Fruit fly (Drosophila melanogaster) whole organism, embryonic: ENCODE measurements around the gene djl.
A peak's percentile ranks its signal among the peaks of the same experiment; 100 is the strongest.

Experiments
- Antp ChIP-seq: fragments of 200-800 bp; sonication (Bioruptor generic); optimal IDR thresholded peaks from 3 replicates; lab custom pipeline; 2016; ENCODE audit warnings: missing biosample characterization, missing genetic modification characterization
- CG10543 ChIP-seq: fragments of 200-800 bp; sonication (Bioruptor generic); optimal IDR thresholded peaks from 3 replicates; lab custom pipeline; 2017; ENCODE audit warnings: missing biosample characterization, mild to moderate bottlenecking, missing genetic modification characterization, moderate library complexity
- CG11696 ChIP-seq: fragments of 200-800 bp; sonication (Bioruptor generic); IDR thresholded peaks from 2 replicates; pipeline ENCODE4 v1.3.6; 2022; ENCODE audit warnings: missing biosample characterization, missing genetic modification characterization
- CG12219 ChIP-seq: fragments of 200-800 bp; sonication (Bioruptor generic); optimal IDR thresholded peaks from 3 replicates; lab custom pipeline; 2018; ENCODE audit warnings: missing biosample characterization, mild to moderate bottlenecking, missing genetic modification characterization
- CG1233 ChIP-seq: fragments of 200-800 bp; sonication (Bioruptor generic); optimal IDR thresholded peaks from 4 replicates; lab custom pipeline; 2018; ENCODE audit warnings: missing biosample characterization, mild to moderate bottlenecking, missing genetic modification characterization
- CG13296 ChIP-seq: fragments of 200-800 bp; sonication (Bioruptor generic); optimal IDR thresholded peaks from 3 replicates; lab custom pipeline; 2018; ENCODE audit warnings: missing biosample characterization, mild to moderate bottlenecking, missing genetic modification characterization
- CG14441 ChIP-seq: fragments of 200-800 bp; sonication (Bioruptor generic); IDR thresholded peaks from 2 replicates; pipeline ENCODE4 v1.3.6; 2022; ENCODE audit warnings: missing biosample characterization, missing genetic modification characterization
- CG1529 ChIP-seq: fragments of 200-800 bp; sonication (Bioruptor generic); optimal IDR thresholded peaks from 3 replicates; lab custom pipeline; 2018; ENCODE audit warnings: missing biosample characterization, missing genetic modification characterization
- CG1792 ChIP-seq: fragments of 200-800 bp; sonication (Bioruptor generic); optimal IDR thresholded peaks from 2 replicates; lab custom pipeline; 2016; ENCODE audit warnings: missing biosample characterization, missing genetic modification characterization
- CG3065 ChIP-seq: fragments of 200-800 bp; sonication (Bioruptor generic); optimal IDR thresholded peaks from 2 replicates; lab custom pipeline; 2016; ENCODE audit warnings: missing biosample characterization, missing genetic modification characterization
- CG42726 ChIP-seq: fragments of 200-800 bp; sonication (Bioruptor generic); IDR thresholded peaks from 2 replicates; pipeline ENCODE4 v1.3.6; 2022; ENCODE audit warnings: missing biosample characterization, missing genetic modification characterization; ENCODE audit not compliant: partially characterized antibody
- CG4360 ChIP-seq: fragments of 200-800 bp; sonication (Bioruptor generic); IDR thresholded peaks from 2 replicates; pipeline ENCODE4 v1.3.6; 2022; ENCODE audit warnings: missing biosample characterization, missing genetic modification characterization
- CG6683 ChIP-seq: fragments of 200-800 bp; sonication (Bioruptor generic); optimal IDR thresholded peaks from 2 replicates; lab custom pipeline; 2017; ENCODE audit warnings: missing biosample characterization, mild to moderate bottlenecking, missing genetic modification characterization, missing genetic modification reagents
- CG7556 ChIP-seq: fragments of 200-800 bp; sonication (Bioruptor generic); optimal IDR thresholded peaks from 2 replicates; lab custom pipeline; 2017; ENCODE audit warnings: missing biosample characterization, mild to moderate bottlenecking, missing genetic modification characterization
- CG7745 ChIP-seq: fragments of 200-800 bp; sonication (Bioruptor generic); optimal IDR thresholded peaks from 2 replicates; lab custom pipeline; 2018; ENCODE audit warnings: missing biosample characterization, mild to moderate bottlenecking, missing genetic modification characterization, moderate library complexity
- CG7928 ChIP-seq: fragments of 200-800 bp; sonication (Bioruptor generic); optimal IDR thresholded peaks from 2 replicates; lab custom pipeline; 2017; ENCODE audit warnings: missing biosample characterization, mild to moderate bottlenecking, missing genetic modification characterization
- CG9215 ChIP-seq: fragments of 200-800 bp; sonication (Bioruptor generic); IDR thresholded peaks from 2 replicates; pipeline ENCODE4 v1.3.6; 2022; ENCODE audit warnings: missing biosample characterization, missing genetic modification characterization
- CG9727 ChIP-seq: fragments of 200-800 bp; sonication (Bioruptor generic); optimal IDR thresholded peaks from 3 replicates; lab custom pipeline; 2017; ENCODE audit warnings: missing biosample characterization, mild to moderate bottlenecking, missing genetic modification characterization
- CG9817 ChIP-seq: fragments of 200-800 bp; sonication (Bioruptor generic); optimal IDR thresholded peaks from 2 replicates; lab custom pipeline; 2018; ENCODE audit warnings: missing biosample characterization, mild to moderate bottlenecking, missing genetic modification characterization, moderate library complexity
- CHES-1-like ChIP-seq: fragments of 200-800 bp; sonication (Bioruptor generic); optimal IDR thresholded peaks from 2 replicates; lab custom pipeline; 2016; ENCODE audit warnings: missing biosample characterization, missing genetic modification characterization
- CoRest ChIP-seq: fragments of 200-800 bp; sonication (Bioruptor generic); optimal IDR thresholded peaks from 3 replicates; lab custom pipeline; 2018; ENCODE audit warnings: missing biosample characterization, mild to moderate bottlenecking, missing genetic modification characterization, moderate library complexity
- Dek ChIP-seq: fragments of 200-800 bp; sonication (Bioruptor generic); optimal IDR thresholded peaks from 3 replicates; lab custom pipeline; 2019; ENCODE audit warnings: missing biosample characterization, mild to moderate bottlenecking, missing genetic modification characterization, moderate library complexity
- HLH54F ChIP-seq: fragments of 200-800 bp; sonication (Bioruptor generic); optimal IDR thresholded peaks from 3 replicates; lab custom pipeline; 2016; ENCODE audit warnings: missing biosample characterization, missing genetic modification characterization
- HmgD ChIP-seq: fragments of 200-800 bp; sonication (Bioruptor generic); optimal IDR thresholded peaks from 3 replicates; lab custom pipeline; 2016; ENCODE audit warnings: missing biosample characterization, missing genetic modification characterization
- Hr3 ChIP-seq: fragments of 200-800 bp; sonication (Bioruptor generic); optimal IDR thresholded peaks from 3 replicates; lab custom pipeline; 2016; ENCODE audit warnings: missing biosample characterization, missing genetic modification characterization
- Hr51 ChIP-seq, 2 experiments: fragments of 200-800 bp; sonication (Bioruptor generic); optimal IDR thresholded peaks; 2 replicates in 1 of 2; 3 replicates in 1 of 2; lab custom pipeline; 2016 to 2018; ENCODE audit warnings: missing biosample characterization in 2 of 2, missing genetic modification characterization in 2 of 2, mild to moderate bottlenecking in 1 of 2, moderate library complexity in 1 of 2
- Hsf ChIP-seq: fragments of 200-800 bp; sonication (Bioruptor generic); optimal IDR thresholded peaks from 3 replicates; lab custom pipeline; 2016; ENCODE audit warnings: missing biosample characterization, missing genetic modification characterization
- Mrtf ChIP-seq: fragments of 200-800 bp; sonication (Bioruptor generic); IDR thresholded peaks from 3 replicates; pipeline ENCODE4 v1.3.6; 2022; ENCODE audit warnings: missing biosample characterization, missing genetic modification characterization
- Oli ChIP-seq: fragments of 200-800 bp; sonication (Bioruptor generic); optimal IDR thresholded peaks from 2 replicates; lab custom pipeline; 2018; ENCODE audit warnings: missing biosample characterization, mild to moderate bottlenecking, missing genetic modification characterization, moderate library complexity
- PHDP ChIP-seq: fragments of 200-800 bp; sonication (Bioruptor generic); optimal IDR thresholded peaks from 3 replicates; lab custom pipeline; 2018; ENCODE audit warnings: missing biosample characterization, mild to moderate bottlenecking, missing genetic modification characterization, moderate library complexity
- Rx ChIP-seq: fragments of 200-800 bp; sonication (Bioruptor generic); IDR thresholded peaks from 2 replicates; pipeline ENCODE4 v1.3.6; 2022; ENCODE audit warnings: missing biosample characterization, missing genetic modification characterization
- Xrp1 ChIP-seq: fragments of 200-800 bp; sonication (Bioruptor generic); IDR thresholded peaks from 2 replicates; pipeline ENCODE4 v1.3.6; 2022; ENCODE audit warnings: missing biosample characterization, missing genetic modification characterization
- ab ChIP-seq: fragments of 200-800 bp; sonication (Bioruptor generic); optimal IDR thresholded peaks from 2 replicates; lab custom pipeline; 2016; ENCODE audit warnings: missing biosample characterization, missing genetic modification characterization
- al ChIP-seq: fragments of 200-800 bp; sonication (Bioruptor generic); IDR thresholded peaks from 2 replicates; pipeline ENCODE4 v1.3.6; 2022; ENCODE audit warnings: missing biosample characterization, missing genetic modification characterization
- cad ChIP-seq: fragments of >200 bp; optimal IDR thresholded peaks from 2 replicates; lab custom pipeline; 2017; ENCODE audit warnings: missing biosample characterization, missing genetic modification characterization
- chm ChIP-seq: fragments of 200-800 bp; sonication (Bioruptor generic); IDR thresholded peaks from 2 replicates; pipeline ENCODE4 v1.3.6; 2022; ENCODE audit warnings: missing biosample characterization, missing genetic modification characterization
- dati ChIP-seq: fragments of 200-800 bp; sonication (Bioruptor generic); IDR thresholded peaks from 2 replicates; pipeline ENCODE4 v1.3.6; 2022; ENCODE audit warnings: missing biosample characterization, missing genetic modification characterization
- en ChIP-seq: fragments of 200-800 bp; sonication (Bioruptor generic); optimal IDR thresholded peaks from 2 replicates; lab custom pipeline; 2016; ENCODE audit warnings: missing biosample characterization, missing genetic modification characterization
- esg ChIP-seq: fragments of 200-800 bp; sonication (Bioruptor generic); conservative IDR thresholded peaks from 2 replicates; pipeline ENCODE4 v1.3.6; 2022; ENCODE audit warnings: missing biosample characterization, missing genetic modification characterization
- ewg ChIP-seq: fragments of 200-800 bp; sonication (Bioruptor generic); optimal IDR thresholded peaks from 3 replicates; lab custom pipeline; 2017; ENCODE audit warnings: mild to moderate bottlenecking, missing biosample characterization, missing genetic modification reagents, missing genetic modification characterization
- fd102C ChIP-seq: fragments of 200-800 bp; sonication (Bioruptor generic); optimal IDR thresholded peaks from 2 replicates; lab custom pipeline; 2018; ENCODE audit warnings: missing biosample characterization, mild to moderate bottlenecking, missing genetic modification characterization, moderate library complexity
- gce ChIP-seq: fragments of 200-800 bp; sonication (Bioruptor generic); IDR thresholded peaks from 3 replicates; pipeline ENCODE4 v1.3.6; 2022; ENCODE audit warnings: missing biosample characterization, missing genetic modification characterization
- her ChIP-seq: fragments of 200-800 bp; sonication (Bioruptor generic); optimal IDR thresholded peaks from 2 replicates; lab custom pipeline; 2016; ENCODE audit warnings: missing biosample characterization, missing genetic modification characterization
- insv ChIP-seq, 2 experiments: fragments of 200-800 bp; sonication (Bioruptor generic); optimal IDR thresholded peaks; 3 replicates each; lab custom pipeline; 2016 to 2018; ENCODE audit warnings: missing biosample characterization in 2 of 2, missing genetic modification characterization in 2 of 2
- phol ChIP-seq: fragments of 200-800 bp; sonication (Bioruptor generic); optimal IDR thresholded peaks from 3 replicates; lab custom pipeline; 2018; ENCODE audit warnings: missing biosample characterization, mild to moderate bottlenecking, missing genetic modification characterization, moderate library complexity
- ranshi ChIP-seq: fragments of 200-800 bp; sonication (Bioruptor generic); IDR thresholded peaks from 2 replicates; pipeline ENCODE4 v1.3.6; 2022; ENCODE audit warnings: missing biosample characterization, missing genetic modification characterization
- run ChIP-seq: fragments of 200-800 bp; sonication (Bioruptor generic); optimal IDR thresholded peaks from 3 replicates; lab custom pipeline; 2018; ENCODE audit warnings: missing biosample characterization, mild to moderate bottlenecking, missing genetic modification characterization
- sd ChIP-seq: fragments of 200-800 bp; sonication (Bioruptor generic); optimal IDR thresholded peaks from 3 replicates; lab custom pipeline; 2018; ENCODE audit warnings: missing biosample characterization, mild to moderate bottlenecking, missing genetic modification characterization, moderate library complexity
- toy ChIP-seq: fragments of 200-800 bp; sonication (Bioruptor generic); IDR thresholded peaks from 2 replicates; pipeline ENCODE4 v1.3.6; 2022; ENCODE audit warnings: missing biosample characterization, missing genetic modification characterization

Gene djl

dm6 chr3R:7086377-7087200, 26.0 kb downstream of the djl start, which contains the start of gene alphaTub84B (continued):
- TF ChIP-seq al (GFP tag; lab: Robert Waterston, UW) (no peak), PHDP (tag; lab: Kevin White, UChicago) (peak; percentile 58), CG3065 (GFP tag; lab: Kevin White, UChicago) (no peak), fd102C (GFP tag; lab: Kevin White, UChicago) (peak; percentile 69), run (peak; percentile 2), HmgD (GFP tag; lab: Kevin White, UChicago) (peak; percentile 72), Rx (GFP tag; lab: Robert Waterston, UW) (peak; percentile 39), Hsf (GFP tag; lab: Kevin White, UChicago) (peak; percentile 1), Dek (tag; lab: Kevin White, UChicago) (peak; percentile 64), HLH54F (GFP tag; lab: Kevin White, UChicago) (peak; percentile 55), CG10543 (GFP tag; lab: Kevin White, UChicago) (peak; percentile 85), gce (peak; percentile 59; the same call in 1 of the 3 replicates), Hr51 (GFP tag; optimal IDR thresholded peaks at IDR 0.05; lab: Kevin White, UChicago) (peak; percentile 20 to 83), her (GFP tag; lab: Kevin White, UChicago) (peak; percentile 87), phol (peak; percentile 88), ewg (GFP tag; lab: Kevin White, UChicago) (peak; percentile 42), ranshi (GFP tag; lab: Robert Waterston, UW) (peak; percentile 44; the same call in 1 of the 2 replicates), CoRest (peak; percentile 23), CG1233 (GFP tag; lab: Kevin White, UChicago) (peak; percentile 77), toy (GFP tag; lab: Robert Waterston, UW) (no peak), sd (tag; lab: Kevin White, UChicago) (peak; percentile 79), ab (GFP tag; lab: Kevin White, UChicago) (no peak), esg (GFP tag; lab: Robert Waterston, UW) (no peak), CG11696 (peak; percentile 28; the same call in 1 of the 2 replicates), CG7556 (peak; percentile 60), CG1529 (GFP tag; lab: Kevin White, UChicago) (peak; percentile 34), CG9727 (GFP tag; lab: Kevin White, UChicago) (peak; percentile 58), CG7928 (GFP tag; lab: Kevin White, UChicago) (no peak), CG13296 (GFP tag; lab: Kevin White, UChicago) (peak; percentile 64), Mrtf (GFP tag; lab: Robert Waterston, UW) (0 out of 3 replicates have a peak, but pooled peaks have one; percentile 26), CG6683 (GFP tag; lab: Kevin White, UChicago) (peak; percentile 19), CG9215 (GFP tag; lab: Robert Waterston, UW) (peak; percentile 32; the same call in 1 of the 2 replicates), dati (GFP tag; lab: Robert Waterston, UW) (peak; percentile 49), CG9817 (tag; lab: Kevin White, UChicago) (no peak), CG12219 (GFP tag; lab: Kevin White, UChicago) (peak; percentile 42), insv (GFP tag; optimal IDR thresholded peaks at IDR 0.05; lab: Kevin White, UChicago) (peak in 1 of 2 experiments; percentile 44), cad (GFP tag; lab: Kevin White, UChicago) (no peak), CHES-1-like (GFP tag; lab: Kevin White, UChicago) (peak; percentile 75), en (peak; percentile 29), chm (GFP tag; lab: Robert Waterston, UW) (peak; percentile 96), Hr3 (GFP tag; lab: Kevin White, UChicago) (peak; percentile 34), Xrp1 (0 out of 2 replicates have a peak, but pooled peaks have one; percentile 31), Oli (tag; lab: Kevin White, UChicago) (peak; percentile 20), CG14441 (GFP tag; lab: Robert Waterston, UW) (peak; percentile 46; the same call in 1 of the 2 replicates), Antp (GFP tag; lab: Kevin White, UChicago) (peak; percentile 85), CG7745 (tag; lab: Kevin White, UChicago) (no peak), CG4360 (GFP tag; lab: Robert Waterston, UW) (peak; percentile 42; the same call in 1 of the 2 replicates), CG42726 (GFP tag; lab: Robert Waterston, UW) (peak; percentile 89), CG1792 (GFP tag; lab: Kevin White, UChicago) (peak; percentile 53)
